Worm (Caenorhabditis elegans) whole organism, L4 larva: ENCODE data around the gene zipt-2.1.

ENCODE experiments used
- aly-2 ChIP-seq: sonication (generic microtip); optimal IDR thresholded peaks from 2 replicates; lab custom pipeline; 2018; ENCODE audit warnings: missing biosample characterization, missing genetic modification characterization
- arid-1 ChIP-seq: fragments of 200-800 bp; sonication (Bioruptor generic); conservative IDR thresholded peaks from 2 replicates; pipeline ENCODE4 v1.3.6; 2022; ENCODE audit warnings: missing genetic modification reagents, missing genetic modification characterization, missing compliant biosample characterization
- ceh-28 ChIP-seq: fragments of 150-350 bp; optimal IDR thresholded peaks from 2 replicates; lab custom pipeline; 2014; ENCODE audit warnings: missing biosample characterization, missing genetic modification reagents, missing genetic modification characterization
- daf-16 ChIP-seq, 3 experiments: sonication (generic microtip); optimal IDR thresholded peaks; 2 replicates each; lab custom pipeline; 2016 to 2017; ENCODE audit warnings: missing genetic modification characterization in 3 of 3, missing genetic modification reagents in 3 of 3, mild to moderate bottlenecking in 2 of 3, missing compliant biosample characterization in 2 of 3, missing biosample characterization in 1 of 3, moderate library complexity in 1 of 3
- hlh-30 ChIP-seq: sonication (generic microtip); optimal IDR thresholded peaks from 2 replicates; lab custom pipeline; 2017; ENCODE audit warnings: antibody characterized with exemption, mild to moderate bottlenecking, missing genetic modification characterization, missing compliant biosample characterization; ENCODE audit not compliant: insufficient read depth
- lin-13 ChIP-seq: fragments of 150-350 bp; optimal IDR thresholded peaks from 2 replicates; lab custom pipeline; 2014; ENCODE audit warnings: missing biosample characterization, missing genetic modification reagents, missing genetic modification characterization
- lin-29 ChIP-seq: fragments of 200-800 bp; sonication (Bioruptor generic); IDR thresholded peaks from 2 replicates; pipeline ENCODE4 v1.3.6; 2022; ENCODE audit warnings: missing genetic modification reagents, missing genetic modification characterization, missing compliant biosample characterization
- nhr-11 ChIP-seq: fragments of 150-350 bp; optimal IDR thresholded peaks from 2 replicates; lab custom pipeline; 2014; ENCODE audit warnings: missing biosample characterization, missing genetic modification characterization
- nhr-25 ChIP-seq: sonication (generic microtip); optimal IDR thresholded peaks from 2 replicates; lab custom pipeline; 2017; ENCODE audit warnings: missing genetic modification characterization, mild to moderate bottlenecking, missing compliant biosample characterization, antibody characterized with exemption, moderate library complexity, borderline replicate concordance; ENCODE audit not compliant: insufficient read depth
- nhr-48 ChIP-seq: sonication (generic microtip); optimal IDR thresholded peaks from 2 replicates; lab custom pipeline; 2016; ENCODE audit warnings: mild to moderate bottlenecking, missing genetic modification characterization, missing compliant biosample characterization
- saeg-2 ChIP-seq: fragments of 200-800 bp; sonication (Bioruptor generic); IDR thresholded peaks from 2 replicates; pipeline ENCODE4 v1.3.6; 2022; ENCODE audit warnings: missing genetic modification reagents, missing genetic modification characterization, missing compliant biosample characterization
- spr-3 ChIP-seq: fragments of 200-800 bp; sonication (Bioruptor generic); optimal IDR thresholded peaks from 2 replicates; lab custom pipeline; 2018; ENCODE audit warnings: mild to moderate bottlenecking, missing genetic modification characterization, missing compliant biosample characterization
- unc-130 ChIP-seq: sonication (generic microtip); optimal IDR thresholded peaks from 2 replicates; lab custom pipeline; 2016; ENCODE audit warnings: missing genetic modification reagents, missing genetic modification characterization, missing compliant biosample characterization

DNA sequence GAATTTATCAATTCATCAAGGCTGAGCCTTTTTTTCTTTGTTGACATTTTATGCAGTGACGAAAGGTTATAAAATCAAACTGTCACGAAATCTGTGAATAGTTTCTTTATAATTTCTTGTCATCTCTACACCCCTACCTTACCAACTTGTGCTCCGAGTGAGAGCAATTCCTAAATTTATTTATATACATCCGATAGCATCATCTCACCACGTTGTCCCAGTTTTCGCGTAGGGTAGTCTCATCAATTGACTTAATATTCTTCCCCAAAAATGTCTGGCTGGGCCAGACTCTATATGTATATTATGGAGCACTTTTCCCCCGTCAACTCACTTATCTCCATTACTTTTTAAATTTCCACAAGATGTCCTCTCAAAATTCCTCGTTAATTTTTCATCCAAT lies 25.9 kb downstream of the zipt-2.1 start:
- TF ChIP-seq daf-16 (GFP tag; optimal IDR thresholded peaks at IDR 0.05; lab: Kevin White, UChicago) (no peak), daf-16 (tag; optimal IDR thresholded peaks at IDR 0.05; lab: Kevin White, UChicago) (no peak), unc-130 (GFP tag; lab: Kevin White, UChicago) (no peak), lin-13 (no peak), ceh-28 (tag; lab: Kevin White, UChicago) (no peak), nhr-25 (tag; lab: Kevin White, UChicago) (no peak), hlh-30 (no peak), aly-2 (tag; lab: Kevin White, UChicago) (no peak), arid-1 (GFP tag; lab: Robert Waterston, UW) (no peak), nhr-48 (tag; lab: Kevin White, UChicago) (no peak), spr-3 (no peak), lin-29 (GFP tag; lab: Robert Waterston, UW) (no peak), nhr-11 (tag; lab: Kevin White, UChicago) (no peak), saeg-2 (GFP tag; lab: Robert Waterston, UW) (no peak)
